Worm (Caenorhabditis elegans): Measurements from ENCODE around the gene F18E9.8.
"Not testable (repeated sequence)": the region's sequence is repeated elsewhere in the genome, so short reads cannot be mapped to it uniquely, and the experiment has no call there.

Gene F18E9.8

ce11 chrX:8581447-8581846, at the start of gene F18E9.8:
TSS of gene F18E9.8 (minus strand) at chrX:8581547.
- TF ChIP-seq unc-62 (GFP tag; optimal IDR thresholded peaks at IDR 0.05): no peak

- TF ChIP-seq unc-62 (GFP tag; optimal IDR thresholded peaks at IDR 0.05): no peak
Measured at ce11 chrX:8625090-8625489, 43.7 kb upstream of the F18E9.8 start, which contains the start of gene K01A12.3. TSS of gene K01A12.3 (minus strand) at chrX:8625190.

- no peak for TF ChIP-seq unc-62 (GFP tag; optimal IDR thresholded peaks at IDR 0.05)
Measured at ce11 chrX:8623840-8624591, 42.7 kb upstream of the F18E9.8 start.

- TF ChIP-seq unc-62 (GFP tag; optimal IDR thresholded peaks at IDR 0.05): no peak
Measured at ce11 chrX:8613053-8613452, 31.7 kb upstream of the F18E9.8 start, which contains the start of gene K01A12.2. TSS of gene K01A12.2 (plus strand) at chrX:8613353.

- no peak for TF ChIP-seq unc-62 (GFP tag; optimal IDR thresholded peaks at IDR 0.05)
Measured at ce11 chrX:8612278-8612677, 30.9 kb upstream of the F18E9.8 start.

ce11 chrX:8610606-8611005, 29.3 kb upstream of the F18E9.8 start, which contains the start of gene K01A12.4:
TSS of gene K01A12.4 (plus strand) at chrX:8610906.
- not testable (repeated sequence) for TF ChIP-seq unc-62 (GFP tag; optimal IDR thresholded peaks at IDR 0.05)

- no peak for TF ChIP-seq unc-62 (GFP tag; optimal IDR thresholded peaks at IDR 0.05)
Measured at ce11 chrX:8608756-8609155, 27.4 kb upstream of the F18E9.8 start.

- no peak for TF ChIP-seq unc-62 (GFP tag; optimal IDR thresholded peaks at IDR 0.05)
Measured at ce11 chrX:8605005-8605404, 23.7 kb upstream of the F18E9.8 start, which contains the start of the genes H35N09.2 and H35N09.1. TSS of gene H35N09.2 (minus strand) at chrX:8605058. TSS of gene H35N09.1 (plus strand) at chrX:8605339.

- no peak for TF ChIP-seq unc-62 (GFP tag; optimal IDR thresholded peaks at IDR 0.05)
Measured at ce11 chrX:8604160-8604559, 22.8 kb upstream of the F18E9.8 start.

ce11 chrX:8602722-8603427, 21.5 kb upstream of the F18E9.8 start:
- no peak for TF ChIP-seq unc-62 (GFP tag; optimal IDR thresholded peaks at IDR 0.05)

ce11 chrX:8601235-8601634, 19.9 kb upstream of the F18E9.8 start, which contains the start of gene F18E9.1:
TSS of gene F18E9.1 (plus strand) at chrX:8601535.
- no peak for TF ChIP-seq unc-62 (GFP tag; optimal IDR thresholded peaks at IDR 0.05)

ce11 chrX:8599725-8600124, 18.4 kb upstream of the F18E9.8 start:
- TF ChIP-seq unc-62 (GFP tag; optimal IDR thresholded peaks at IDR 0.05): no peak

- no peak for TF ChIP-seq unc-62 (GFP tag; optimal IDR thresholded peaks at IDR 0.05)
Measured at ce11 chrX:8598491-8598890, 17.1 kb upstream of the F18E9.8 start.

- no peak for TF ChIP-seq unc-62 (GFP tag; optimal IDR thresholded peaks at IDR 0.05)
Measured at ce11 chrX:8597647-8598046, 16.3 kb upstream of the F18E9.8 start, which contains the start of gene F18E9.7. TSS of gene F18E9.7 (minus strand) at chrX:8597747.

- no peak for TF ChIP-seq unc-62 (GFP tag; optimal IDR thresholded peaks at IDR 0.05)
Measured at ce11 chrX:8592881-8593280, 11.5 kb upstream of the F18E9.8 start, which contains the start of gene nlp-7. TSS of gene nlp-7 (plus strand) at chrX:8593181.

- no peak for TF ChIP-seq unc-62 (GFP tag; optimal IDR thresholded peaks at IDR 0.05)
Measured at ce11 chrX:8585837-8586236, 4.5 kb upstream of the F18E9.8 start, which contains the start of gene F18E9.3. TSS of gene F18E9.3 (plus strand) at chrX:8586147.
